Worm (Caenorhabditis elegans) whole organism, late embryonic: ENCODE measurements around the gene nhr-218.

Source experiments
- ama-1 ChIP-seq: fragments of 150-350 bp; optimal IDR thresholded peaks from 2 replicates; lab custom pipeline; 2014
- dve-1 ChIP-seq: sonication (generic microtip); optimal IDR thresholded peaks from 2 replicates; lab custom pipeline; 2017; ENCODE audit warnings: antibody characterized with exemption, mild to moderate bottlenecking, missing genetic modification characterization, missing compliant biosample characterization
- ets-4 ChIP-seq: sonication (generic microtip); optimal IDR thresholded peaks from 2 replicates; lab custom pipeline; 2016; ENCODE audit warnings: missing genetic modification characterization, missing compliant biosample characterization
- nhr-11 ChIP-seq: fragments of 150-350 bp; optimal IDR thresholded peaks from 2 replicates; lab custom pipeline; 2014; ENCODE audit warnings: missing biosample characterization, missing genetic modification characterization
- tbx-2 ChIP-seq: sonication (generic microtip); optimal IDR thresholded peaks from 2 replicates; lab custom pipeline; 2016; ENCODE audit warnings: missing genetic modification characterization, missing compliant biosample characterization

DNA sequence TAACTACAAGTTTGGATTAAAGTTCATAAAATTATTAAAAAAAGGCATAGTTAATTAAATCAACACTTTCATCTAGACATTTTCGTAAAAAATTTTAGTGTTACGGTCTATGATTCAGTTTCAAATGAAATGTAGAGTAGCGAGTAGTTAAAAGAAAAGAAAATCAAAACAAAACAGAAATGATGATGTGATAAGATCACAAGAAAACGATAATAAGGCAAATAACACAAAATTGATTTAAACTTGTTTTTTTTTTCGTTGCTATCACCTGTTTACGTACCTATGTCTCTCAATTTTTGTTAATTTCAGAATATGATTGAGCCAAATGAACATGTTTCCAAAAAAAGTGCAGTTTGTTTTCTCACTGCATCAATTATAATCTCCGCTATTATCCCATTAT is 28.3 kb upstream of the nhr-218 start, which contains the start of the genes F21H7.2 and F21H7.12:
- TF ChIP-seq nhr-11 (tag; lab: Kevin White, UChicago) (no peak), ama-1 (lab: Kevin White, UChicago) (no peak), ets-4 (tag; lab: Kevin White, UChicago) (no peak), tbx-2 (no peak), dve-1 (tag; lab: Kevin White, UChicago) (no peak)
